Worm (Caenorhabditis elegans) whole organism, L3 larva: ENCODE results near the gene C15H9.9.

Experiments
- ZK546.5 ChIP-seq: sonication (generic microtip); optimal IDR thresholded peaks from 2 replicates; lab custom pipeline; 2017; ENCODE audit warnings: missing biosample characterization, missing genetic modification characterization
- ama-1 ChIP-seq: fragments of 150-350 bp; optimal IDR thresholded peaks from 2 replicates; lab custom pipeline; 2018
- daf-12 ChIP-seq: fragments of 150-350 bp; optimal IDR thresholded peaks from 2 replicates; lab custom pipeline; 2014; ENCODE audit warnings: missing biosample characterization, missing genetic modification reagents, missing genetic modification characterization
- elt-3 ChIP-seq, 3 experiments: fragments of 150-350 bp in 1 of 3; sonication (generic microtip) in 2 of 3; optimal IDR thresholded peaks; 2 replicates in 2 of 3; 4 replicates in 1 of 3; lab custom pipeline; 2014 to 2017; ENCODE audit warnings: missing biosample characterization in 3 of 3, missing genetic modification characterization in 3 of 3
- fos-1 ChIP-seq: fragments of 150-350 bp; optimal IDR thresholded peaks from 2 replicates; lab custom pipeline; 2014; ENCODE audit warnings: missing biosample characterization, missing genetic modification characterization
- lin-39 ChIP-seq: fragments of 150-350 bp; optimal IDR thresholded peaks from 2 replicates; lab custom pipeline; 2018; ENCODE audit warnings: missing biosample characterization, missing genetic modification reagents, missing genetic modification characterization
- nhr-28 ChIP-seq: fragments of 150-350 bp; optimal IDR thresholded peaks from 2 replicates; lab custom pipeline; 2014; ENCODE audit warnings: missing biosample characterization, missing genetic modification characterization
- nhr-77 ChIP-seq: fragments of 150-350 bp; optimal IDR thresholded peaks from 2 replicates; lab custom pipeline; 2014; ENCODE audit warnings: missing biosample characterization, missing genetic modification characterization
- pha-4 ChIP-seq: fragments of 150-350 bp; optimal IDR thresholded peaks from 2 replicates; lab custom pipeline; 2014; ENCODE audit warnings: missing biosample characterization, missing genetic modification reagents, missing genetic modification characterization
- unc-39 ChIP-seq: sonication (generic microtip); optimal IDR thresholded peaks from 4 replicates; lab custom pipeline; 2017; ENCODE audit warnings: missing biosample characterization, missing genetic modification characterization
- unc-62 ChIP-seq: fragments of 150-350 bp; sonication (generic microtip); optimal IDR thresholded peaks from 4 replicates; lab custom pipeline; 2014; ENCODE audit warnings: missing biosample characterization, missing genetic modification reagents, missing genetic modification characterization
- ztf-4 ChIP-seq: fragments of 150-350 bp; optimal IDR thresholded peaks from 2 replicates; lab custom pipeline; 2014; ENCODE audit warnings: missing biosample characterization, missing genetic modification characterization

ce11 chrX:6100395-6101099 lies 27.5 kb downstream of the C15H9.9 start:
- TF ChIP-seq elt-3 (tag; optimal IDR thresholded peaks at IDR 0.05; lab: Kevin White, UChicago): no peak
- no peak for TF ChIP-seq pha-4
- TF ChIP-seq ama-1: no peak
- no peak for TF ChIP-seq ZK546.5
- TF ChIP-seq nhr-77 (tag; lab: Kevin White, UChicago): no peak
- no peak for TF ChIP-seq fos-1 (tag; lab: Kevin White, UChicago)
- no peak for TF ChIP-seq nhr-28 (tag; lab: Kevin White, UChicago)
- no peak for TF ChIP-seq unc-39 (tag; lab: Kevin White, UChicago)
- TF ChIP-seq unc-62: no peak
- no peak for TF ChIP-seq daf-12 (tag; lab: Kevin White, UChicago)
- TF ChIP-seq ztf-4: no peak
- TF ChIP-seq lin-39 (tag; lab: Kevin White, UChicago): no peak
